Worm (Caenorhabditis elegans): ENCODE data around the gene nac-2.
A peak's percentile ranks its signal among the peaks of the same experiment; 100 is the strongest.

Gene nac-2

DNA sequence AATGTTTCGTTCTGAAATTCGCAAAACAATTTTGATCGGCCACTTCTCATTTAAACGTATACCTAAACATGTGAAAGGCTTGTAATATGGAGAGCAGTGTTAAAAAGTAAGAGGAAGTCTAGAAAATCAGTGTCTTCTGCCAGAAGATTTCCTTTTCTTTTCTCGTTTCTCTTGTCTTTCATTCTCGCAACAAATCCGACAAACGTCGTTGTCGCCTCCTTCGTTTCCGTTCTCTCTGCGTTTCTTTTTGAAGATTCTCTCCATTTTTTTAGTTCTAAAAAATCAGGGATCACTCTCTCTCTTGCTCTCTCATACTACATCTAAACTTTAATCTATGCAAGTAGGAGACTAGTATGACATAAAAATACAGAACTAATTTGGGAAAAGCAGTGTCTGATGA, 4.2 kb upstream of the nac-2 start:
- no peak for TF ChIP-seq ceh-90 (tag; optimal IDR thresholded peaks at IDR 0.05)
- peak; percentile 57 for TF ChIP-seq fkh-10 (GFP tag; optimal IDR thresholded peaks at IDR 0.05)

- TF ChIP-seq hlh-17 (GFP tag; optimal IDR thresholded peaks at IDR 0.05; ENCODE audit: borderline replicate concordance) (no peak), ceh-90 (tag; optimal IDR thresholded peaks at IDR 0.05) (no peak), mep-1 (tag; optimal IDR thresholded peaks at IDR 0.05) (no peak), pqm-1 (tag; optimal IDR thresholded peaks at IDR 0.05) (no peak), jun-1 (tag; optimal IDR thresholded peaks at IDR 0.05) (no peak), fos-1 (tag; optimal IDR thresholded peaks at IDR 0.05) (no peak), zip-4 (GFP tag; optimal IDR thresholded peaks at IDR 0.05) (no peak), lin-15B (tag; optimal IDR thresholded peaks at IDR 0.05) (no peak), ces-1 (GFP tag; optimal IDR thresholded peaks at IDR 0.05) (no peak)
These were observed 2.7 kb upstream of the nac-2 start, which contains the start of gene R107.2 for ce11 chrIII:9045838-9046237. TSS of gene R107.2 (minus strand) at chrIII:9045938.

- no peak for TF ChIP-seq hpl-2 (GFP tag; optimal IDR thresholded peaks at IDR 0.05)
- TF ChIP-seq lin-39 (tag; optimal IDR thresholded peaks at IDR 0.05): no peak
- TF ChIP-seq blmp-1 (tag; optimal IDR thresholded peaks at IDR 0.05): peak; percentile 40
- no peak for TF ChIP-seq efl-1 (optimal IDR thresholded peaks at IDR 0.05)
- peak in 1 of 2 experiments; percentile 73 for TF ChIP-seq efl-1 (GFP tag; optimal IDR thresholded peaks at IDR 0.05 in 1 of 2)
These were observed 5.4 kb downstream of the nac-2 start, which contains the start of gene R107.9 for ce11 chrIII:9037658-9038057. TSS of gene R107.9 (plus strand) at chrIII:9037958.

DNA sequence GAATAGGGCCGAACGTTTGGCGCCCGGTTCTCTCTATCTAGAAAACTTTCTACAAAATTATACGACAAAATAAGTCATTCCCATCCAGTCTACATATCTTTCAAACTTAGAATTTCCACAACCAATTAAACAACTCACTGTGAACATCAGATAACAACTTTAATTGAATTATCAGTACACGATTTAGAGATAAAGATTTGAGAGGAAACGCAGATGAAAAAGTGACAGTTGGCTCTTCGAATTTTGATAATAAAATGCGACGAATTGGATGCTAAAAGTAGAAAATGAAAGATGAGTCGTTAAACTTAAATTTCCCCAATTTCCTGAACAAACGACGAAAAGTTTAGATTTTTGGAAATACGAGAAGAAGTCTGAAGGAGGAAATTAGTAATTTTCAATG, 8.1 kb downstream of the nac-2 start:
- TF ChIP-seq nhr-20 (tag; optimal IDR thresholded peaks at IDR 0.05): no peak
- peak; percentile 8 for TF ChIP-seq pqm-1 (tag; optimal IDR thresholded peaks at IDR 0.05)
- TF ChIP-seq rnt-1 (tag; optimal IDR thresholded peaks at IDR 0.05): peak; percentile 7
- no peak for TF ChIP-seq C34B4.2 (tag; optimal IDR thresholded peaks at IDR 0.05)
- peak; percentile 48 for TF ChIP-seq elt-2 (tag; optimal IDR thresholded peaks at IDR 0.05)
- no peak for TF ChIP-seq lir-3 (tag; optimal IDR thresholded peaks at IDR 0.05; ENCODE audit: poor library complexity)

ce11 chrIII:9034133-9034532, 9.0 kb downstream of the nac-2 start:
- TF ChIP-seq unc-62 (GFP tag; optimal IDR thresholded peaks at IDR 0.05) (no peak), elt-2 (tag; optimal IDR thresholded peaks at IDR 0.05) (peak; percentile 9)

- no peak for TF ChIP-seq mep-1 (tag; optimal IDR thresholded peaks at IDR 0.05)
- TF ChIP-seq egl-13 (tag; optimal IDR thresholded peaks at IDR 0.05): no peak
- no peak for TF ChIP-seq blmp-1 (tag; optimal IDR thresholded peaks at IDR 0.05)
- peak; percentile 5 for TF ChIP-seq fkh-8 (tag; optimal IDR thresholded peaks at IDR 0.05)
- no peak for TF ChIP-seq C04F5.9 (tag; optimal IDR thresholded peaks at IDR 0.05)
- TF ChIP-seq nhr-85 (tag): no peak
- TF ChIP-seq sptf-1 (tag; optimal IDR thresholded peaks at IDR 0.05): no peak
- no peak for TF ChIP-seq tlp-1 (tag; optimal IDR thresholded peaks at IDR 0.05)
- TF ChIP-seq unc-62 (GFP tag; optimal IDR thresholded peaks at IDR 0.05): no peak
- no peak for TF ChIP-seq isw-1 (GFP tag; IDR thresholded peaks at IDR 0.05)
- no peak for TF ChIP-seq nhr-12 (tag; optimal IDR thresholded peaks at IDR 0.05)
- TF ChIP-seq nhr-77 (tag; optimal IDR thresholded peaks at IDR 0.05): no peak
- TF ChIP-seq grh-1 (GFP tag; IDR thresholded peaks at IDR 0.05): no peak
- TF ChIP-seq nhr-47 (tag; optimal IDR thresholded peaks at IDR 0.05): peak; percentile 32
- TF ChIP-seq nhr-90 (tag; optimal IDR thresholded peaks at IDR 0.05; ENCODE audit: poor library complexity): no peak
- no peak for TF ChIP-seq ztf-11 (tag; optimal IDR thresholded peaks at IDR 0.05)
- no peak for TF ChIP-seq fos-1 (tag; optimal IDR thresholded peaks at IDR 0.05)
- no peak for TF ChIP-seq ets-5 (GFP tag; IDR thresholded peaks at IDR 0.05)
- no peak for TF ChIP-seq C16A3.4 (tag; optimal IDR thresholded peaks at IDR 0.05)
- TF ChIP-seq ceh-82 (tag; optimal IDR thresholded peaks at IDR 0.05): no peak
- TF ChIP-seq nhr-71 (tag; optimal IDR thresholded peaks at IDR 0.05): peak; percentile 41
These were observed 12.3 kb downstream of the nac-2 start for ce11 chrIII:9030818-9031217.
